Worm (Caenorhabditis elegans): ENCODE results near the gene Y62H9A.12.

Y62H9A.12 gene

DNA sequence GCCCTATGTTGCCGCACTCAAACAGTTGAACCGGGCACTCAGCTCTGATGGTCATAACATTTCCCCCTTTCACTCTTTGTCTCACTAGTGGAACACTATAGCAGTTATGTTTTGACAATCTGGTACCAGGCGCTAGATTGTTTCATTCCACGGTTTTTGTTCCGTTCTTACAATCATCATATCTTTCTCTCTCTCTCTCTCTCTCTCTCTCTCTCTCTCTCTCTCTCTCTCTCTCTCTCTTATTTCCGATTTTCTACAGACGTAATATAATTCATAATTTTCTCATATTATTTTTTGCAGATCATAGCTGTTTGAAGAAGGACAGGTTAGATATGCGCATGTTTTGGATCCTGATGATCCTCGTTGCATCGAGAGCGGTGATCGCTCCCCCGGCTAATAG is at the start of gene Y62H9A.12:
Gene Y62H9A.12, plus strand, starts transcription at position 301 of the 400 bp plus-strand sequence.
- TF ChIP-seq him-1 (tag; optimal IDR thresholded peaks at IDR 0.05) (no peak), W03F9.2 (tag; optimal IDR thresholded peaks at IDR 0.05) (no peak), dao-5 (tag; optimal IDR thresholded peaks at IDR 0.05) (no peak)

ce11 chrX:11865083-11865482 is 48.8 kb upstream of the Y62H9A.12 start, which contains the start of gene F54F7.6:
Gene F54F7.6, plus strand, starts transcription at chrX:11865383.
- TF ChIP-seq W03F9.2 (tag; optimal IDR thresholded peaks at IDR 0.05) (no peak), dao-5 (tag; optimal IDR thresholded peaks at IDR 0.05) (no peak), him-1 (tag; optimal IDR thresholded peaks at IDR 0.05) (no peak)

DNA sequence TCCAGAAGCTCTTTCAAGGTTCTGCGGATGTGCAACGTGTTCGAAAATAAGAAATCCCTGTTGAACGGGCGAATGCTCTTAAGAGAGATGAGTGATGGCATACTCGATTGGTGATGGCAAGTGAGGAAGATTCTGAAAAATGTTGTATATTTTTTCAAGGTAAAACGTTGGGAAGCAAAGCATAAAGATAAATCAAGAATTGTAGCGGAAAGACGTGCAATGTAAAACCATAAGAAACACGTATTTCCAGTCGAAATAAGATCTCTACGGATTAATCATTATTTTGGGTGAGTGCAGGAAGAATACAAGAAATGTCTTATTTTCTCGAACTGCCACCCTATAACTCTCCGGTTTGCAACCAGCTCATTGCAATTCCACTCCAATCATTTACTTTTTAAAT is 44.7 kb upstream of the Y62H9A.12 start, which contains the start of gene dot-1.2:
Gene dot-1.2, minus strand, starts transcription at position 101 of the 400 bp plus-strand sequence.
- TF ChIP-seq dao-5 (tag; optimal IDR thresholded peaks at IDR 0.05), result no peak
- TF ChIP-seq W03F9.2 (tag; optimal IDR thresholded peaks at IDR 0.05), result no peak
- TF ChIP-seq him-1 (tag; optimal IDR thresholded peaks at IDR 0.05), result no peak

- TF ChIP-seq dao-5 (tag; optimal IDR thresholded peaks at IDR 0.05) (no peak), W03F9.2 (tag; optimal IDR thresholded peaks at IDR 0.05) (no peak), him-1 (tag; optimal IDR thresholded peaks at IDR 0.05) (no peak)
Observed at ce11 chrX:11870393-11870792, 43.5 kb upstream of the Y62H9A.12 start.

ce11 chrX:11872210-11872609 is 41.7 kb upstream of the Y62H9A.12 start:
- no peak for TF ChIP-seq W03F9.2 (tag; optimal IDR thresholded peaks at IDR 0.05)
- TF ChIP-seq dao-5 (tag; optimal IDR thresholded peaks at IDR 0.05), result peak; percentile 11

DNA sequence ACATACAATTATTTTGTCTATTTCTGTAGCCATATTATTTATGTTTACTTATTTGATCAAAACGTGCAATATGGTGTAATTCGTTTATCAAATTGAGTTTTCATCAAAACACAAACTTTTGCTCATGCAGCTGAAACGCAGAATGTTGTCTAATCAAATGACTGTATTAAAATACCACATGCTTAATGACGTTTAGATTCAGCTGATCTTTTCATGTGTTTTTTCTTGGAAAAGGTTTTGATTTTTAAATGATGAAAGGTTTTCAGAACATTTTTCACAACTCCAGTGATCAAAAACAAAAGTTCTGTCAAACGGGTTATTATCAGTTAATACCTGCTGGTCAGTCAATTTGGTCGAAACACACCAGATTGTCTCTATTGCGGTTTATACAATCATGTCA is 38.7 kb upstream of the Y62H9A.12 start, which contains the start of gene Y62H9A.1:
Gene Y62H9A.1, plus strand, starts transcription at position 282 of the 400 bp plus-strand sequence.
- no peak for TF ChIP-seq dao-5 (tag; optimal IDR thresholded peaks at IDR 0.05)

- TF ChIP-seq him-1 (tag; optimal IDR thresholded peaks at IDR 0.05) (no peak), dao-5 (tag; optimal IDR thresholded peaks at IDR 0.05) (no peak), W03F9.2 (tag; optimal IDR thresholded peaks at IDR 0.05) (no peak)
Observed at ce11 chrX:11878109-11878508, 35.8 kb upstream of the Y62H9A.12 start, which contains the start of gene Y62H9A.2. Gene Y62H9A.2, minus strand, starts transcription at chrX:11878209.

- TF ChIP-seq him-1 (tag; optimal IDR thresholded peaks at IDR 0.05) (no peak), dao-5 (tag; optimal IDR thresholded peaks at IDR 0.05) (no peak), W03F9.2 (tag; optimal IDR thresholded peaks at IDR 0.05) (no peak)
Observed at ce11 chrX:11879871-11880270, 34.1 kb upstream of the Y62H9A.12 start, which contains the start of the genes Y62H9A.3 and Y62H9A.4. Gene Y62H9A.3, minus strand, starts transcription at chrX:11879971. Gene Y62H9A.4, plus strand, starts transcription at chrX:11880126.

- no peak for TF ChIP-seq dao-5 (tag; optimal IDR thresholded peaks at IDR 0.05)
- no peak for TF ChIP-seq him-1 (tag; optimal IDR thresholded peaks at IDR 0.05)
- no peak for TF ChIP-seq W03F9.2 (tag; optimal IDR thresholded peaks at IDR 0.05)
Observed at ce11 chrX:11882800-11883199, 31.1 kb upstream of the Y62H9A.12 start, which contains the start of the genes Y62H9A.5 and ule-5. Gene Y62H9A.5, minus strand, starts transcription at chrX:11882900. Gene ule-5, plus strand, starts transcription at chrX:11883127.

ce11 chrX:11885577-11885976 is 28.3 kb upstream of the Y62H9A.12 start, which contains the start of gene Y62H9A.7:
Gene Y62H9A.7, minus strand, starts transcription at chrX:11885677.
- TF ChIP-seq W03F9.2 (tag; optimal IDR thresholded peaks at IDR 0.05) (no peak), dao-5 (tag; optimal IDR thresholded peaks at IDR 0.05) (no peak), him-1 (tag; optimal IDR thresholded peaks at IDR 0.05) (no peak)

- no peak for TF ChIP-seq him-1 (tag; optimal IDR thresholded peaks at IDR 0.05)
- no peak for TF ChIP-seq W03F9.2 (tag; optimal IDR thresholded peaks at IDR 0.05)
- no peak for TF ChIP-seq dao-5 (tag; optimal IDR thresholded peaks at IDR 0.05)
Observed at ce11 chrX:11892328-11892727, 21.6 kb upstream of the Y62H9A.12 start, which contains the start of gene Y62H9A.8. Gene Y62H9A.8, minus strand, starts transcription at chrX:11892428.

DNA sequence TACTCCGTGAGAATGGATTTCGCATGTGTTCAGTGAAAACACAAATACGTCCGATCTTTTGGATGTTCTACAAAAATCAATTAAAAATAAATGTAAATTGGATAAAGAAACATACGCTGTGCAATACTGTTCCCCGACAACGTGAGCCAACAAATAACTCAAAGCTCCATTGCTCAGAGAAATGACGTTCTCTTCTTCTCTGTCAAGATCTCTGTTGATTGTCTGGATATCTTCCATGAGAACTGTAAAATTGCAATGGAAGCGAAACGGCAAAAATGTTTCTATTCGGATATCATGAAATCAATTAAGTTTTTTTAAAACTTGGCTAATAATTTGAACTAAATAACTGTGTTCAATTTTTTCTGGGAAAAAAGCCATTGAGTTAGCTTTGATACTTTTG is 17.2 kb upstream of the Y62H9A.12 start:
- TF ChIP-seq W03F9.2 (tag; optimal IDR thresholded peaks at IDR 0.05) (no peak), him-1 (tag; optimal IDR thresholded peaks at IDR 0.05) (no peak), dao-5 (tag; optimal IDR thresholded peaks at IDR 0.05) (no peak)

- TF ChIP-seq W03F9.2 (tag; optimal IDR thresholded peaks at IDR 0.05), result no peak
Observed at ce11 chrX:11898040-11898439, 15.9 kb upstream of the Y62H9A.12 start, which contains the start of gene Y62H9A.9. Gene Y62H9A.9, minus strand, starts transcription at chrX:11898140.

DNA sequence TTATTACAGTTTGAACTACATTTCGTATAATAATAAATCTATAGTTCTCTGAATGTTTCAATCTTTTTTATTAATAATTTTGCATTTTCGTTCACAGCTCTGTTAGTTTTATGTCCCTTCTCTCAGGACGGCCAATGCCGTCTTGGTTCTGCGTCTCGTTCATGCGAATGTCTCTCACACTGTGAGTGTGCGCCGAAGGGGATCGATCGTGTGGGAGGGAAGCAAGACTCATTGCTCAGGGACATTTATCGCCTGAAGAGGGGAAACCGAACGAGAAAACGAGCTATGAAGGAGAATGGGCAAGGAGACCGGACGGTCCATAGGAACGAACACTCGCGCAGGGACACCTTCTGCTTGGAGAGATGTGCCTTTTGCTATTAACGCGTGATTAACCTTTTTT is 14.9 kb upstream of the Y62H9A.12 start:
- TF ChIP-seq W03F9.2 (tag; optimal IDR thresholded peaks at IDR 0.05), result no peak
- TF ChIP-seq him-1 (tag; optimal IDR thresholded peaks at IDR 0.05), result no peak
- TF ChIP-seq dao-5 (tag; optimal IDR thresholded peaks at IDR 0.05), result no peak

ce11 chrX:11902661-11903060 is 11.3 kb upstream of the Y62H9A.12 start, which contains the start of gene Y62H9A.10:
Gene Y62H9A.10, minus strand, starts transcription at chrX:11902761.
- TF ChIP-seq dao-5 (tag; optimal IDR thresholded peaks at IDR 0.05) (no peak), W03F9.2 (tag; optimal IDR thresholded peaks at IDR 0.05) (no peak), him-1 (tag; optimal IDR thresholded peaks at IDR 0.05) (no peak)
